Fruit fly (Drosophila melanogaster): ENCODE data around the gene CG15742.

The CG15742 gene

dm6 chrX:13258048-13258756 is at the start of gene CG15742, which contains the start of gene mew:
Gene CG15742, minus strand, starts transcription at chrX:13258495.
Gene mew, minus strand, starts transcription at chrX:13258490.
- TF ChIP-seq usp (GFP tag; optimal IDR thresholded peaks at IDR 0.05) (no peak), Dll (optimal IDR thresholded peaks at IDR 0.05) (no peak), pan (optimal IDR thresholded peaks at IDR 0.05) (no peak), EcR (GFP tag; optimal IDR thresholded peaks at IDR 0.05) (no peak), CG8478 (optimal IDR thresholded peaks at IDR 0.05) (no peak), psq (optimal IDR thresholded peaks at IDR 0.05) (no peak)

DNA sequence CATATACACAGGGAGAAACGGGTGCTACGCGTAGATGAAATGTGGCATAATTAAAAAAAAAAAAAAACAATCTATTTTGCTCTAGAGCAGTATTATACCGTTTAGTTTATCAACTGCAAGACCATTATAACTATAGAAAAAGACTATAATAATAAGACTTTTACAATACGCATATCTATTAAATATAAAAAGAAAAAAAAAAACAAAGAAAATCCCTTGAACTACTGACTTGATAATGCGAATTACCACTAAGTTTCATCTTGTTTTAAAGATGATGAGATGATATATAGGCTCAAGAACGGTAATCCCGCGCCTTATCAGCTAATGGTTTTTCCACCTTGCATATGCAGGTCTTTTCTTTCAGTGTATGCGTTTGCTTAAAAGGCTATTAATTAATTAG is 48.9 kb upstream of the CG15742 start:
- TF ChIP-seq Dll (optimal IDR thresholded peaks at IDR 0.05): no peak
- TF ChIP-seq CG8478 (optimal IDR thresholded peaks at IDR 0.05): no peak
- no peak for TF ChIP-seq EcR (GFP tag; optimal IDR thresholded peaks at IDR 0.05)
- no peak for TF ChIP-seq pan (optimal IDR thresholded peaks at IDR 0.05)
- TF ChIP-seq usp (GFP tag; optimal IDR thresholded peaks at IDR 0.05): no peak
- TF ChIP-seq psq (optimal IDR thresholded peaks at IDR 0.05): no peak

dm6 chrX:13305323-13305722 is 47.0 kb upstream of the CG15742 start:
- TF ChIP-seq usp (GFP tag; optimal IDR thresholded peaks at IDR 0.05): no peak
- TF ChIP-seq psq (optimal IDR thresholded peaks at IDR 0.05): no peak

DNA sequence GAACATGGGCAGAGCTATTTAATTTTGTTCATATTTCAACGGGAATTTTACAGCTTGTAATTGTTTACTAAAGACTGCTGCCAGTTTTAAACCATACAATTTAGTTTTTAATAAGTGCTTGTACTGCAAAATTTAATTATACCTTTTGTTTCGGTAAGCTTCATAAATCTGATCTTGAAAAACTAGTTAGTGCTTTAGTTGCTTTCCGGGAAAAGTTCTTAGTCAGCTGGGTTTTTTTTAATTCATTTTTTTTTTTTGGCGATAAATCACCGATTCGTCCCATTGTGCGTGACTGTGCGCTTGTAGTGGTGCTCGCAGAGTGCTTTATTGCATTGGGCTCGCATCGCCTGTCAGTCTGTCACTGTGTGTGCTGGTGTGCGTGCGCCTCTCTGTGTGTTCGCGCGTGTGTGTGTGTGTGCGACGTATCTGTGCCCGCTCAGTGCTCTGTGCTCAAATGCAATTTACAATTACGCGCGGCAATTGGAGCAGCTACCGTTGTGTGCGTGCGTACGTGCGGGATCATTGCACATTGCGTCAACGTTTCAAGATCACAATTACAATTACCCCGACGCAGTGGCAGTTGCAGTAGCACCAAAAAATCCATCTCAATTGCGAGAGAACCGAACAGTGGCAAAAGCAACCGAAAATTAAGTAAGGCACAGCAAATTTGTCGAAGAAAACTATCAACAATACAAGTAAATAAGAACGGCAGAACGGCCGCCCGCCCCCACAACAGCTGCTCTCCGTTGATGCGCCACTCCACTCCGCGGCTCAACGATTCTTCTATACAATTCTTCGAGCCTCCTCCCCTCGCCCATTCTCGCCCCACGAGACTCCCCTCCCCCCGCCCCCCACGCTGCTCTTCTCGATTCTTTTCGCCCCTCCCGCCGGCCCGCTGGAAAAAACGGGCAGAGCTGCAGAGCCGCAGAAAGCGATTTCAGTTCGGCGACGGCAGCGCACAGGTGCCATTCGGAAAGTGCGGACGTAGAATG is 45.7 kb upstream of the CG15742 start:
- TF ChIP-seq psq (optimal IDR thresholded peaks at IDR 0.05) (no peak), Dll (optimal IDR thresholded peaks at IDR 0.05) (no peak), CG8478 (optimal IDR thresholded peaks at IDR 0.05) (no peak), pan (optimal IDR thresholded peaks at IDR 0.05) (no peak), EcR (GFP tag; optimal IDR thresholded peaks at IDR 0.05) (no peak), usp (GFP tag; optimal IDR thresholded peaks at IDR 0.05) (no peak)

- TF ChIP-seq Dll (optimal IDR thresholded peaks at IDR 0.05): no peak
- no peak for TF ChIP-seq psq (optimal IDR thresholded peaks at IDR 0.05)
- TF ChIP-seq pan (optimal IDR thresholded peaks at IDR 0.05): no peak
- no peak for TF ChIP-seq EcR (GFP tag; optimal IDR thresholded peaks at IDR 0.05)
- no peak for TF ChIP-seq usp (GFP tag; optimal IDR thresholded peaks at IDR 0.05)
- TF ChIP-seq CG8478 (optimal IDR thresholded peaks at IDR 0.05): no peak
These were observed 45.1 kb upstream of the CG15742 start, which contains the start of gene IP3K2 for dm6 chrX:13303527-13303655. Gene IP3K2, plus strand, starts transcription at chrX:13303633.

dm6 chrX:13302615-13303526 is 44.6 kb upstream of the CG15742 start:
- no peak for TF ChIP-seq pan (optimal IDR thresholded peaks at IDR 0.05)
- no peak for TF ChIP-seq psq (optimal IDR thresholded peaks at IDR 0.05)
- no peak for TF ChIP-seq usp (GFP tag; optimal IDR thresholded peaks at IDR 0.05)
- no peak for TF ChIP-seq EcR (GFP tag; optimal IDR thresholded peaks at IDR 0.05)
- TF ChIP-seq Dll (optimal IDR thresholded peaks at IDR 0.05): no peak
- no peak for TF ChIP-seq CG8478 (optimal IDR thresholded peaks at IDR 0.05)

- TF ChIP-seq CG8478 (optimal IDR thresholded peaks at IDR 0.05): no peak
- no peak for TF ChIP-seq usp (GFP tag; optimal IDR thresholded peaks at IDR 0.05)
- no peak for TF ChIP-seq Dll (optimal IDR thresholded peaks at IDR 0.05)
- no peak for TF ChIP-seq EcR (GFP tag; optimal IDR thresholded peaks at IDR 0.05)
- TF ChIP-seq pan (optimal IDR thresholded peaks at IDR 0.05): no peak
These were observed 44.0 kb upstream of the CG15742 start, which contains the start of gene CG1764 for dm6 chrX:13302315-13302614. Gene CG1764, minus strand, starts transcription at chrX:13302415.

DNA sequence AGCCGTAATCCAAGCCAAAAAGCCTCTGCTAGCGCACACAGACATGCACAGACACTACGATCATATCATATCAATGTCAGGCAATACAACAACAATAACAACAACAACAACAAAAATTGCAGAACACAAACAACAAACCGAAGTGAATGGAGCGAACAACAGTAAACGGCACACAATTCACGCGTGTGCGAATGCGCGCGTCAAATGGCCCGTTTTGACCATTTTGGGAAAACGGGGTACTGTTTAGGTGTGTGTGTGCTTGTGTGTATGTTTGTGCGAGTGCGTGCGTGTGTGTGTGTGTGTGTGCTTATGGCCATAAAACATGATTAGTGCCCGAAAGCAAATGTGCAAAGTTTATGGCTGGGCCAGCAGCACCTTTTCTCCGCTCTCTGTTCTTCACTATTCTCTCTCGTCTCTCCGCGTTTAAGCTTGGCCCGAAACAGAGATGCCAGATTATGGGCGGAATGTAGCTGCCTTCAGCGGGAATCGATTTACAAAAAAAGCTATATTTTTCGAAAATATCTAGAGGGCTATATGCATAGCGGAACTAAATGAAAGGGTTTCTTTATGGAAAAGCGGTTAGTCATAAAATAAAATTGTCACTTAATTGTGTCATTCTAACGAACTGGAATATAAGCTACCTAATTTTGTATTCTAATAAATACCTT is 42.7 kb upstream of the CG15742 start:
- TF ChIP-seq psq (optimal IDR thresholded peaks at IDR 0.05) (no peak), pan (optimal IDR thresholded peaks at IDR 0.05) (no peak), EcR (GFP tag; optimal IDR thresholded peaks at IDR 0.05) (no peak), usp (GFP tag; optimal IDR thresholded peaks at IDR 0.05) (no peak), CG8478 (optimal IDR thresholded peaks at IDR 0.05) (no peak), Dll (optimal IDR thresholded peaks at IDR 0.05) (no peak)

- TF ChIP-seq Dll (optimal IDR thresholded peaks at IDR 0.05): no peak
- no peak for TF ChIP-seq usp (GFP tag; optimal IDR thresholded peaks at IDR 0.05)
- no peak for TF ChIP-seq psq (optimal IDR thresholded peaks at IDR 0.05)
- no peak for TF ChIP-seq CG8478 (optimal IDR thresholded peaks at IDR 0.05)
- no peak for TF ChIP-seq pan (optimal IDR thresholded peaks at IDR 0.05)
- no peak for TF ChIP-seq EcR (GFP tag; optimal IDR thresholded peaks at IDR 0.05)
These were observed 38.3 kb upstream of the CG15742 start, which contains the start of gene CG1622 for dm6 chrX:13296405-13297183. Gene CG1622, plus strand, starts transcription at chrX:13297082.

- no peak for TF ChIP-seq psq (optimal IDR thresholded peaks at IDR 0.05)
- no peak for TF ChIP-seq Dll (optimal IDR thresholded peaks at IDR 0.05)
- TF ChIP-seq usp (GFP tag; optimal IDR thresholded peaks at IDR 0.05): no peak
- TF ChIP-seq pan (optimal IDR thresholded peaks at IDR 0.05): no peak
- TF ChIP-seq EcR (GFP tag; optimal IDR thresholded peaks at IDR 0.05): no peak
- TF ChIP-seq CG8478 (optimal IDR thresholded peaks at IDR 0.05): no peak
These were observed 29.6 kb upstream of the CG15742 start, which contains the start of gene Remo for dm6 chrX:13287854-13288376. Gene Remo, plus strand, starts transcription at chrX:13288051.

All from whole organism.